Fruit fly (Drosophila melanogaster): ENCODE measurements around the gene SmydA-8.

SmydA-8 gene

DNA sequence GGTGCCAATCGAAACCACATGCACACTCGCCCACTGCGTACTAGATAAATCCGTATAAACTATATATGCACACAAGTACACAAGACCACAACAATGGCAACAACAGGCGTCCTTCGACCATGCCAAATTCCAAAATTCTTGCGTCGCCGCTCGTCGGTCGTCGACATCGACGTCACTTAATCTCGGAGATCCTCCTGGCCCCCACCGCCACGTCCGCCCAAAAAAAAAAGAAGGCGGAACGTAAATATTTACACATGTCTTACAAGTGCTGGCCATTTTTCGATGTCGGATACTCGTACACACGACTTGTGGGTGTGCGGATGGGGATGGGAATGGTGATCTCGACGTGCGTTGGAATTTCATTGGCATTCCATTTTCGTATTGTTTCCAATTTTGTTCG, 50.3 kb downstream of the SmydA-8 start:
- TF ChIP-seq ftz-f1 (GFP tag; optimal IDR thresholded peaks at IDR 0.05) (peak; percentile 22), eyg (GFP tag; optimal IDR thresholded peaks at IDR 0.05) (no peak), CG12769 (tag; optimal IDR thresholded peaks at IDR 0.05) (peak; percentile 45), zen2 (GFP tag; IDR thresholded peaks at IDR 0.05; ENCODE audit: partially characterized antibody) (no peak), sd (tag; optimal IDR thresholded peaks at IDR 0.05) (peak; percentile 98), CG10543 (GFP tag; optimal IDR thresholded peaks at IDR 0.05) (peak; percentile 41), tap (tag; optimal IDR thresholded peaks at IDR 0.05) (no peak)

DNA sequence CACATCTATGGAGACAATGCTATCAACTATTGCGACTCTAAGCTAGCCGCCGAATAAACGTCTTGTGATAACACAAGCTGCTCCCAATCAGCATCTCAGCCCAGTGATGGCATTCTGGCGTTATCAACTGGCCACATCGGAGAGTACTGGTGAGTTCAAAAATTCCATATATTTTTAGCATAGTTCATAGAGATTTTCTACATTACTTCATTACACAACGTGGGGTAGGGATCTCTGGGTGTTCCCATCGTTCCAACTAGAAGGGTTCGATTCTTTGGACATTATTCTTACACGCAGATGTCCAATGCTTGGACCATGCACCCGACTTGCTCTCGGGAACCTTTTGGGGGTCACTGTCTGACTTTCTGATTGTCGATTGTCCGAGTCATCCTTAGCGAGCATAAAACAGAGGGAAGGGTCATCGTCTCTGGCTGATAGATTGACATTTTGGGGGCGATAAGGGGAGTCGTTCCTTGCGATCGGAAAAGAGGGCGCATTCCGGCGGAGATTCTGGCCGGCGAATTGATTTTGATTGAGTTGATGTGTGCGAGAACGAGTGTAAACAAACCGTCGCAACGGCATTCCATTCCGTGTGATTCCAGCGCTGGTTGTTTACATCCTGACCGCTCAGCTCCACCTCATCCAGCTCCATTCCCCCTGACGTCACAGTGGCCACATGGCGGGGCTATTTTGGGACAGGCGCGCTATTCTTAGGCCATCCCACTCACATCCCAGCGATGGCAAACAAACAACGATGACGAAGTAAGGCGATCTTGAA, 51.3 kb downstream of the SmydA-8 start, which contains the start of the genes Cyp4d1 and CG3630:
Gene Cyp4d1, minus strand, starts transcription at position 51 of the 778 bp plus-strand sequence.
Gene CG3630, plus strand, starts transcription at position 67 of the 778 bp plus-strand sequence.
- TF ChIP-seq jigr1 (GFP tag; IDR thresholded peaks at IDR 0.05) (no peak), Atf3 (GFP tag; optimal IDR thresholded peaks at IDR 0.05) (no peak), CG15479 (GFP tag; optimal IDR thresholded peaks at IDR 0.05) (no peak), CG14050 (GFP tag; IDR thresholded peaks at IDR 0.05) (no peak), ac (GFP tag; optimal IDR thresholded peaks at IDR 0.05) (no peak), CG6254 (GFP tag; optimal IDR thresholded peaks at IDR 0.05) (no peak), Pdp1 (GFP tag; optimal IDR thresholded peaks at IDR 0.05) (peak in 1 of 2 experiments; percentile 56), Eip74EF (GFP tag; optimal IDR thresholded peaks at IDR 0.05) (no peak), knrl (GFP tag; IDR thresholded peaks at IDR 0.05; ENCODE audit: partially characterized antibody) (no peak), hkb (optimal IDR thresholded peaks at IDR 0.05) (no peak), hkb (GFP tag; IDR thresholded peaks at IDR 0.05) (no peak), sd (tag; optimal IDR thresholded peaks at IDR 0.05) (peak; percentile 77), CG15514 (GFP tag; optimal IDR thresholded peaks at IDR 0.05) (no peak), CG32772 (GFP tag; IDR thresholded peaks at IDR 0.05) (no peak), CTCF (GFP tag; optimal IDR thresholded peaks at IDR 0.05) (no peak), CG3065 (GFP tag; optimal IDR thresholded peaks at IDR 0.05) (no peak), ttk (GFP tag; IDR thresholded peaks at IDR 0.05) (no peak), CG12155 (GFP tag; optimal IDR thresholded peaks at IDR 0.05) (no peak), run (tag; optimal IDR thresholded peaks at IDR 0.05) (no peak), Six4 (GFP tag; optimal IDR thresholded peaks at IDR 0.05) (no peak), toy (GFP tag; IDR thresholded peaks at IDR 0.05) (no peak), CG34376 (GFP tag; optimal IDR thresholded peaks at IDR 0.05) (peak; percentile 12), CG2875 (GFP tag; optimal IDR thresholded peaks at IDR 0.05) (no peak), abd-A (tag; optimal IDR thresholded peaks at IDR 0.05) (no peak), Nf-YC (tag; optimal IDR thresholded peaks at IDR 0.05) (no peak), H15 (GFP tag; IDR thresholded peaks at IDR 0.05) (no peak), nmo (GFP tag; optimal IDR thresholded peaks at IDR 0.05) (no peak), lola (GFP tag; optimal IDR thresholded peaks at IDR 0.05) (no peak), CG6689 (GFP tag; IDR thresholded peaks at IDR 0.05) (no peak), chinmo (GFP tag; IDR thresholded peaks at IDR 0.05; ENCODE audit: partially characterized antibody) (0 out of 4 replicates have a peak, but pooled peaks have one; percentile 11), CG14441 (GFP tag; IDR thresholded peaks at IDR 0.05) (no peak), CG2116 (GFP tag; optimal IDR thresholded peaks at IDR 0.05) (no peak), sr (GFP tag; IDR thresholded peaks at IDR 0.05) (0 out of 3 replicates have a peak, but pooled peaks have one; percentile 11), CG11695 (GFP tag; IDR thresholded peaks at IDR 0.05) (no peak), CG4617 (GFP tag; optimal IDR thresholded peaks at IDR 0.05; ENCODE audit: borderline replicate concordance) (no peak), CG17359 (tag; optimal IDR thresholded peaks at IDR 0.05) (no peak), CG12769 (tag; optimal IDR thresholded peaks at IDR 0.05) (peak; percentile 86), CG14014 (GFP tag; IDR thresholded peaks at IDR 0.05) (no peak), Atf-2 (GFP tag; optimal IDR thresholded peaks at IDR 0.05) (no peak), CG4854 (GFP tag; optimal IDR thresholded peaks at IDR 0.05) (no peak), tin (GFP tag; optimal IDR thresholded peaks at IDR 0.05) (no peak), Hr78 (GFP tag; optimal IDR thresholded peaks at IDR 0.05) (peak in 1 of 2 experiments; percentile 14)
